Fruit fly (Drosophila melanogaster) whole organism, embryonic: ENCODE results near the gene btz.

ENCODE experiments used
- NK7.1 ChIP-seq: fragments of 200-800 bp; sonication (Bioruptor generic); optimal IDR thresholded peaks from 3 replicates; lab custom pipeline; 2016; ENCODE audit warnings: missing biosample characterization, missing genetic modification characterization
- abd-A ChIP-seq: fragments of 200-800 bp; sonication (Bioruptor generic); optimal IDR thresholded peaks from 3 replicates; lab custom pipeline; 2019; ENCODE audit warnings: missing biosample characterization, mild to moderate bottlenecking, missing genetic modification characterization, moderate library complexity
- sd ChIP-seq: fragments of 200-800 bp; sonication (Bioruptor generic); optimal IDR thresholded peaks from 3 replicates; lab custom pipeline; 2018; ENCODE audit warnings: missing biosample characterization, mild to moderate bottlenecking, missing genetic modification characterization, moderate library complexity
- vvl ChIP-seq: fragments of 200-800 bp; sonication (Bioruptor generic); IDR thresholded peaks from 2 replicates; pipeline ENCODE4 v1.3.6; 2022; ENCODE audit warnings: missing biosample characterization, missing genetic modification characterization

Gene btz

dm6 chr3R:27740692-27741091, 40.5 kb downstream of the btz start:
- peak; percentile 28; the same call in 1 of the 2 replicates for TF ChIP-seq vvl (GFP tag; lab: Robert Waterston, UW)
- no peak for TF ChIP-seq NK7.1 (GFP tag; lab: Kevin White, UChicago)
- TF ChIP-seq abd-A (tag; lab: Kevin White, UChicago) = no peak
- TF ChIP-seq sd (tag; lab: Kevin White, UChicago) = peak; percentile 90
- TF ChIP-seq, all 482 proteins: peak for 2
